Worm (Caenorhabditis elegans) whole organism, L4/young adult: ENCODE data around the gene knl-3.

ENCODE experiments used
- W03F9.2 ChIP-seq: fragments of 150-350 bp; optimal IDR thresholded peaks from 2 replicates; lab custom pipeline; 2014; ENCODE audit warnings: missing biosample characterization, missing genetic modification characterization
- dao-5 ChIP-seq: sonication (generic microtip); optimal IDR thresholded peaks from 2 replicates; lab custom pipeline; 2016; ENCODE audit warnings: missing genotype, missing genetic modification characterization, moderate library complexity, missing compliant biosample characterization
- him-1 ChIP-seq: sonication (generic microtip); optimal IDR thresholded peaks from 2 replicates; lab custom pipeline; 2016; ENCODE audit warnings: missing genotype, missing genetic modification reagents, missing genetic modification characterization, missing compliant biosample characterization

Gene knl-3

DNA sequence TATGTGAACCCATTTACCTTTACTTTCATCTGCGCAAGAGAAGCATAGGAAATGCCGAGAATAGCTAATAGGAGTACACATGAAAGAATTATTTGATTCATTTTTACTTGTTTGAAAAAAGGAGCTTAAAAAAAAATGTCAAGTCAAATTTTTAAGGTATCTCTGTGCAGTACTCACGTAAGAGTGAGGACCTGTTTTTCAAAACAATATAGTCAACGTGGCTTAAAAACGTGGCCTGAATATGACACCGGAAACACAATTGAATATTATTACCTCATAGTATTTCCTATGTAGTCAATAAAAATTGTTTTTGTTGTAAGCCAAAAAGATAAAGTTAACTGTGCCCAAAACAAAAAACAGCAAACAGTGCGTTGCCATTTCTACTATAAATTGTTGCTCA, 51.1 kb downstream of the knl-3 start, which contains the start of gene Y32G9A.12:
Gene Y32G9A.12, minus strand, starts transcription at position 101 of the 400 bp plus-strand sequence.
- TF ChIP-seq him-1 (tag; lab: Kevin White, UChicago) (no peak), W03F9.2 (tag; lab: Kevin White, UChicago) (no peak), dao-5 (tag; lab: Kevin White, UChicago) (no peak)
